Worm (Caenorhabditis elegans): Measurements from ENCODE around the gene talp-3.

talp-3 gene

DNA sequence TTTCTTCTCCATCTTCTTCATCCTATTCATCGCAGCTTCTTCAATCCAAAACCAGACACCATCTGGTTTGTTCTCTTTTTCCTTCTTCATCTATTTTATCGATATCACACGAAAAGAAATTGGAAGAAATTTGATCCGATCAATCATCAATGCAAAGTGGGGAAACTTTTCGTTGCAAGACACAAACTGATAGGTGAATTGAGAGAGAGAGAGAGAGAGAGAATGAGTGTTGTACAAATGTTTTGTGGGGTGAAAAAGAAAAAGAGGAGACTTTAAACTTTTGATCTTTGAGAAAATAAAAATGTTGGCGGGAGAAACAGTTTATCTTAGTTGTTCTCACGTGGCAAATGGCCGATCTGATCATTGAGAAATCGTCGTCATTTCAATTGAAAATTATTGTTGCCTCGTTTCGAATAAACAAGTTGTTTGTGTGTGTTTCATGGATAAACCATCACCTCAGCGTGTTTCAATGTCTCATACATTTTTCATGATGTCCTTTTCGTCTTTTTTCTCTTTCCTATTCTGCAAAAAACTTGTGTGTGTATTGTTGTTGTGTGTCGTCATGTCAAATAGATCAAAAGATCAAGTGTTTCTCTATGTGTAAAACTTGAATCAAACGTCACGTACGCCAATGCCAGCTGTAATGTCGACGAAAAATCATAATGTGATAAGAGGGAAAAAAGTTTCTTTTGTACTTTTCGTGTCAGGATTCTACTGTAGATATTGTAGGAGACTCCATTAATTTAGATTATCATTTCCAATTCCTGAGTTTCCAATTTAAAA is 40.4 kb downstream of the talp-3 start (continued):
- TF ChIP-seq unc-30 (tag; optimal IDR thresholded peaks at IDR 0.05) (no peak), dsc-1 (tag; optimal IDR thresholded peaks at IDR 0.05) (peak; percentile 4), unc-86 (tag; optimal IDR thresholded peaks at IDR 0.05) (peak; percentile 9), sox-4 (tag; optimal IDR thresholded peaks at IDR 0.05) (no peak)

DNA sequence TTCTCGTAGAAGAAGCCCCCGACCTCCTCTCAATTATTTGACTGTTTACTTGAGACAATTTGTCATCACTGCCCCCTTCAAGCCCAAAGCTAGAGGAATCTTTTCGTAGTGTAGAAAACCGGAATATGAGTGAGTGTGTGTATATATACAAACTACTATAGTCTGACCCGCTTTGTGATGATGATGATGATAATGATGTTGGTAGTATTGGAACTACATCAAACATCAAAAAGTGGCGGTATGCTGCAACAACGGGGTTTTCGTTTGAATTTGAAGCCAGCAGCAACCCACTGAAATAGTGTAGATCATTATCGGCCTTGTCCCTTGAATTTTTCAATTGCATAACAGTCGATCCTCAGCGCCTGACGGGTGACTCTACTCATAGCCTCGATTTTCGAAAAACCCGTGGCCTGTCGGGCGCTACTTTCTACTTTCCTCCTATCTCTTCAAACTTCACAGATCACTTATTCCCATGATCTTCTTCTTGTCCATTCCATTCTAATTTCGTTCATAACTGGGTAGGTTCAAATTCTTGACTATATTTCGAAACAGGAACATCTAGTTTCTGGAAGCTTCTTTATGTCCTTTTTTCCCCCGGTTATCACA is 41.2 kb downstream of the talp-3 start:
- TF ChIP-seq mdl-1 (tag; optimal IDR thresholded peaks at IDR 0.05), result peak in 1 of 2 experiments; percentile 2
- TF ChIP-seq ztf-11 (tag; optimal IDR thresholded peaks at IDR 0.05), result no peak
- TF ChIP-seq lin-35 (GFP tag; optimal IDR thresholded peaks at IDR 0.05), result peak; percentile 1 to 26
- no peak for TF ChIP-seq vab-15 (tag; optimal IDR thresholded peaks at IDR 0.05)
- no peak for TF ChIP-seq C16A3.4 (tag; optimal IDR thresholded peaks at IDR 0.05)
- no peak for TF ChIP-seq C04F5.9 (tag; optimal IDR thresholded peaks at IDR 0.05)
- TF ChIP-seq Y116A8C.19 (tag; optimal IDR thresholded peaks at IDR 0.05; ENCODE audit: borderline replicate concordance), result no peak
- peak; percentile 81 for TF ChIP-seq nhr-20 (tag; optimal IDR thresholded peaks at IDR 0.05)
- TF ChIP-seq aha-1 (tag; optimal IDR thresholded peaks at IDR 0.05), result peak; percentile 6
- TF ChIP-seq lir-3 (tag; optimal IDR thresholded peaks at IDR 0.05; ENCODE audit: poor library complexity), result no peak
- TF ChIP-seq elt-2 (tag; optimal IDR thresholded peaks at IDR 0.05), result no peak
- TF ChIP-seq mep-1 (tag; optimal IDR thresholded peaks at IDR 0.05), result no peak
- TF ChIP-seq unc-130 (tag; optimal IDR thresholded peaks at IDR 0.05), result no peak
- TF ChIP-seq nhr-28 (tag; optimal IDR thresholded peaks at IDR 0.05), result no peak
- no peak for TF ChIP-seq nhr-84 (tag; optimal IDR thresholded peaks at IDR 0.05)
- TF ChIP-seq ceh-90 (tag; optimal IDR thresholded peaks at IDR 0.05), result no peak
- TF ChIP-seq tbx-2 (tag; optimal IDR thresholded peaks at IDR 0.05), result no peak
- TF ChIP-seq hpl-2 (GFP tag; optimal IDR thresholded peaks at IDR 0.05), result no peak
- no peak for TF ChIP-seq fos-1 (tag; optimal IDR thresholded peaks at IDR 0.05)
- TF ChIP-seq snpc-4 (tag; optimal IDR thresholded peaks at IDR 0.05), result peak; percentile 95
- TF ChIP-seq elt-3 (tag; optimal IDR thresholded peaks at IDR 0.05), result peak in 3 of 6 experiments; percentile 14 to 71 (median 39)
- TF ChIP-seq nhr-11 (tag; optimal IDR thresholded peaks at IDR 0.05), result no peak
- no peak for TF ChIP-seq efl-3 (GFP tag; optimal IDR thresholded peaks at IDR 0.05)
- TF ChIP-seq lin-15B (tag; optimal IDR thresholded peaks at IDR 0.05), result no peak
- peak; percentile 15 for TF ChIP-seq swsn-7 (tag; optimal IDR thresholded peaks at IDR 0.05)
- no peak for TF ChIP-seq tlp-1 (tag; optimal IDR thresholded peaks at IDR 0.05)
- peak; percentile 41 for TF ChIP-seq lin-13 (GFP tag; optimal IDR thresholded peaks at IDR 0.05)
- no peak for TF ChIP-seq isw-1 (GFP tag; IDR thresholded peaks at IDR 0.05)
- no peak for TF ChIP-seq unc-86 (tag; optimal IDR thresholded peaks at IDR 0.05)
- TF ChIP-seq pax-3 (tag; optimal IDR thresholded peaks at IDR 0.05), result no peak
- no peak for TF ChIP-seq skn-1 (tag; optimal IDR thresholded peaks at IDR 0.05)
- TF ChIP-seq ceh-8 (GFP tag; optimal IDR thresholded peaks at IDR 0.05), result no peak
- no peak for TF ChIP-seq sptf-1 (tag; optimal IDR thresholded peaks at IDR 0.05)
- no peak for TF ChIP-seq nhr-12 (tag; optimal IDR thresholded peaks at IDR 0.05)
- TF ChIP-seq rnt-1 (tag; optimal IDR thresholded peaks at IDR 0.05), result peak; percentile 52
- peak; percentile 29 for TF ChIP-seq lin-14 (GFP tag; optimal IDR thresholded peaks at IDR 0.05)
- TF ChIP-seq sox-4 (tag; optimal IDR thresholded peaks at IDR 0.05), result no peak
- TF ChIP-seq nhr-76 (tag; optimal IDR thresholded peaks at IDR 0.05), result no peak
- no peak for TF ChIP-seq fkh-4 (tag; optimal IDR thresholded peaks at IDR 0.05; ENCODE audit: borderline replicate concordance)
- no peak for TF ChIP-seq ces-1 (GFP tag; optimal IDR thresholded peaks at IDR 0.05)
- no peak for TF ChIP-seq efl-1 (optimal IDR thresholded peaks at IDR 0.05)
- TF ChIP-seq efl-1 (GFP tag; optimal IDR thresholded peaks at IDR 0.05 in 1 of 2), result peak in 1 of 2 experiments; percentile 28
- no peak for TF ChIP-seq blmp-1 (tag; optimal IDR thresholded peaks at IDR 0.05)
- no peak for TF ChIP-seq pqm-1 (tag; optimal IDR thresholded peaks at IDR 0.05)
- TF ChIP-seq sup-37 (GFP tag; optimal IDR thresholded peaks at IDR 0.05), result no peak
- TF ChIP-seq pag-3 (tag; optimal IDR thresholded peaks at IDR 0.05; ENCODE audit: borderline replicate concordance, insufficient read depth), result no peak
- TF ChIP-seq C34B4.2 (tag; optimal IDR thresholded peaks at IDR 0.05), result no peak
- TF ChIP-seq nhr-237 (tag; optimal IDR thresholded peaks at IDR 0.05), result no peak
